Worm (Caenorhabditis elegans) whole organism, early embryonic: ENCODE measurements around the gene lipl-7.

ENCODE experiments used
- aly-1 ChIP-seq: sonication (generic microtip); optimal IDR thresholded peaks from 2 replicates; lab custom pipeline; 2016; ENCODE audit warnings: missing genetic modification characterization, missing compliant biosample characterization
- ama-1 ChIP-seq: fragments of 150-350 bp; optimal IDR thresholded peaks from 2 replicates; lab custom pipeline; 2014
- ceh-13 ChIP-seq: fragments of 200-800 bp; sonication (Bioruptor generic); optimal IDR thresholded peaks from 2 replicates; lab custom pipeline; 2018; ENCODE audit warnings: mild to moderate bottlenecking, missing genetic modification characterization, missing compliant biosample characterization
- ets-7 ChIP-seq: sonication (generic microtip); optimal IDR thresholded peaks from 2 replicates; lab custom pipeline; 2016; ENCODE audit warnings: missing genotype, missing genetic modification characterization, missing compliant biosample characterization
- flt-1 ChIP-seq: fragments of 200-800 bp; sonication (Bioruptor generic); IDR thresholded peaks from 2 replicates; pipeline ENCODE4 v1.3.6; 2022; ENCODE audit warnings: missing genetic modification characterization, missing compliant biosample characterization
- scrt-1 ChIP-seq: fragments of 200-800 bp; sonication (Bioruptor generic); IDR thresholded peaks from 2 replicates; pipeline ENCODE4 v1.3.6; 2022; ENCODE audit warnings: missing genetic modification characterization, missing compliant biosample characterization

DNA sequence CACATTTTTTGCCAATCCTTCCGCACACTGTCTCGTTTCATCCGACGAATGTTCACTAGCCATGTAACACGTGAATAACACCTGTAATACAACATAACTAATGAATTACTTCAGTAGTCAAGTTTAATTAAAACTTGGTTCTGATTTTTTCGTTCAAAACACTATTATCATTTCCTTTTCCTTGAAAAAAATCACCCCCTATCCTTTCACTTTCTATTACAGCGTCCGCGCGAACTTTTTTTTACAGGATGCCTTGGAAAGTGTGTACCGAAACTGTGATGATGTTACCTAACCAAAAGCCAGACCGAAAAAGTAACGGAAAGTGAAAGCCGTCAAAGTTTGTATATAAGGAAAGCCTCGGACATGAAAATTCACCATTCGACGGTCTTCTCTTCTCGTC is 25.5 kb downstream of the lipl-7 start, which contains the start of gene col-124:
- TF ChIP-seq flt-1 (GFP tag; lab: Robert Waterston, UW), result no peak
- TF ChIP-seq scrt-1 (GFP tag; lab: Robert Waterston, UW), result no peak
- no peak for TF ChIP-seq ceh-13 (GFP tag; lab: Kevin White, UChicago)
- no peak for TF ChIP-seq ama-1 (lab: Kevin White, UChicago)
- no peak for TF ChIP-seq ets-7 (tag; lab: Kevin White, UChicago)
- no peak for TF ChIP-seq aly-1
